Worm (Caenorhabditis elegans) whole organism, early embryonic: ENCODE data around the gene ttbk-5.

ENCODE experiments used
- B0310.2 ChIP-seq: sonication (generic microtip); optimal IDR thresholded peaks from 2 replicates; lab custom pipeline; 2016; ENCODE audit warnings: mild to moderate bottlenecking, missing genetic modification characterization, missing compliant biosample characterization
- F13C5.2 ChIP-seq: sonication (generic microtip); optimal IDR thresholded peaks from 2 replicates; lab custom pipeline; 2017; ENCODE audit warnings: mild to moderate bottlenecking, missing genetic modification characterization, inconsistent platforms, missing compliant biosample characterization
- aly-1 ChIP-seq: sonication (generic microtip); optimal IDR thresholded peaks from 2 replicates; lab custom pipeline; 2016; ENCODE audit warnings: missing genetic modification characterization, missing compliant biosample characterization
- ama-1 ChIP-seq: fragments of 150-350 bp; optimal IDR thresholded peaks from 2 replicates; lab custom pipeline; 2014
- ceh-13 ChIP-seq: fragments of 200-800 bp; sonication (Bioruptor generic); optimal IDR thresholded peaks from 2 replicates; lab custom pipeline; 2018; ENCODE audit warnings: mild to moderate bottlenecking, missing genetic modification characterization, missing compliant biosample characterization
- ceh-36 ChIP-seq: sonication (generic microtip); optimal IDR thresholded peaks from 2 replicates; lab custom pipeline; 2016; ENCODE audit warnings: missing genetic modification characterization, inconsistent platforms, missing compliant biosample characterization
- ets-7 ChIP-seq: sonication (generic microtip); optimal IDR thresholded peaks from 2 replicates; lab custom pipeline; 2016; ENCODE audit warnings: missing genotype, missing genetic modification characterization, missing compliant biosample characterization
- flt-1 ChIP-seq: fragments of 200-800 bp; sonication (Bioruptor generic); IDR thresholded peaks from 2 replicates; pipeline ENCODE4 v1.3.6; 2022; ENCODE audit warnings: missing genetic modification characterization, missing compliant biosample characterization
- hmbx-1 ChIP-seq: sonication (generic microtip); optimal IDR thresholded peaks from 2 replicates; lab custom pipeline; 2016; ENCODE audit warnings: mild to moderate bottlenecking, missing genetic modification characterization, missing compliant biosample characterization
- hmg-4 ChIP-seq: fragments of 200-800 bp; sonication (Bioruptor generic); optimal IDR thresholded peaks from 2 replicates; lab custom pipeline; 2018; ENCODE audit warnings: mild to moderate bottlenecking, missing genetic modification characterization, missing compliant biosample characterization
- hnd-1 ChIP-seq: sonication (generic microtip); optimal IDR thresholded peaks from 2 replicates; lab custom pipeline; 2016; ENCODE audit warnings: missing genetic modification characterization, missing compliant biosample characterization
- pes-1 ChIP-seq: fragments of 200-800 bp; sonication (Bioruptor generic); IDR thresholded peaks from 2 replicates; pipeline ENCODE4 v1.3.6; 2022; ENCODE audit warnings: missing genetic modification reagents, missing genetic modification characterization, missing compliant biosample characterization
- scrt-1 ChIP-seq: fragments of 200-800 bp; sonication (Bioruptor generic); IDR thresholded peaks from 2 replicates; pipeline ENCODE4 v1.3.6; 2022; ENCODE audit warnings: missing genetic modification characterization, missing compliant biosample characterization
- sea-1 ChIP-seq: fragments of 200-800 bp; sonication (Bioruptor generic); conservative IDR thresholded peaks from 2 replicates; pipeline ENCODE4 v1.3.6; 2022; ENCODE audit warnings: missing genetic modification characterization, missing compliant biosample characterization
- tbx-11 ChIP-seq: fragments of 200-800 bp; sonication (Bioruptor generic); IDR thresholded peaks from 2 replicates; pipeline ENCODE4 v1.3.6; 2022; ENCODE audit warnings: missing genetic modification characterization, missing compliant biosample characterization
- tbx-37 ChIP-seq: fragments of 200-800 bp; sonication (Bioruptor generic); conservative IDR thresholded peaks from 2 replicates; pipeline ENCODE4 v1.3.6; 2022; ENCODE audit warnings: missing genetic modification reagents, missing genetic modification characterization, missing compliant biosample characterization
- tra-4 ChIP-seq: sonication (generic microtip); optimal IDR thresholded peaks from 2 replicates; lab custom pipeline; 2017; ENCODE audit warnings: missing genetic modification characterization, missing compliant biosample characterization

The ttbk-5 gene

DNA sequence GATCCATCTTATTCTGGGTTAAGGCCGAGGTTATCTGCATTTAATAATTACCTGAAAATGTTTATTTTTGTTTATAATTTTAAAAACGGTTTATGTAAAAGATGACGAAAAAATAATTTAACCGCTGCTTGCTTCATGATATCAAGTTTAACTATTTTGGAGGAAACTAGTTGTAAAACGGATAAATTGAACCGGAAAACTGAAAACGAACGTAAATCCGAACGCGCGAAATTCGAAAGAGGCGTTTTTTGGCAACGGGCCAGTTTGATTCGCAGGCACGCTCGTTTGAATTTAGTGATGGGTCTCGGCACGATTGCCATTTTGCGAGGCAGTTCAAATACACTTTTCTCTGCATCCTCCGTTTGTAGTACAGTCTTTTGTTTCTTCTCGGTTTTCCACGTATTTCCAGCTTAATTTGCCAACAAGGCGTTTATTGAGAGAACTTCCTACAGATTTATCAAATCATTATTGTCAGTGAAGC is 38.5 kb downstream of the ttbk-5 start, which contains the start of the genes gtbp-1 and K08F4.3:
Gene gtbp-1, minus strand, starts transcription at position 51 of the 481 bp plus-strand sequence.
Gene K08F4.3, plus strand, starts transcription at position 352 of the 481 bp plus-strand sequence.
- no peak for TF ChIP-seq tra-4 (tag; lab: Kevin White, UChicago)
- no peak for TF ChIP-seq pes-1 (GFP tag; lab: Robert Waterston, UW)
- no peak for TF ChIP-seq ets-7
- no peak for TF ChIP-seq ceh-13 (GFP tag; lab: Kevin White, UChicago)
- no peak for TF ChIP-seq ama-1 (lab: Kevin White, UChicago)
- TF ChIP-seq tbx-37 (GFP tag; lab: Robert Waterston, UW), result no peak
- TF ChIP-seq F13C5.2 (tag; lab: Kevin White, UChicago), result no peak
- no peak for TF ChIP-seq hnd-1 (tag; lab: Kevin White, UChicago)
- TF ChIP-seq hmbx-1 (tag; lab: Kevin White, UChicago), result no peak
- TF ChIP-seq B0310.2 (tag; lab: Kevin White, UChicago), result no peak
- no peak for TF ChIP-seq sea-1 (GFP tag; lab: Robert Waterston, UW)
- no peak for TF ChIP-seq aly-1 (tag; lab: Kevin White, UChicago)
- TF ChIP-seq flt-1 (GFP tag; lab: Robert Waterston, UW), result no peak
- no peak for TF ChIP-seq hmg-4 (GFP tag; lab: Kevin White, UChicago)
- TF ChIP-seq tbx-11 (GFP tag; lab: Robert Waterston, UW), result no peak
- TF ChIP-seq scrt-1 (GFP tag; lab: Robert Waterston, UW), result no peak
- TF ChIP-seq ceh-36 (tag; lab: Kevin White, UChicago), result no peak

- no peak for TF ChIP-seq ceh-13 (GFP tag; lab: Kevin White, UChicago)
- TF ChIP-seq ets-7, result no peak
- no peak for TF ChIP-seq pes-1 (GFP tag; lab: Robert Waterston, UW)
- no peak for TF ChIP-seq tbx-11 (GFP tag; lab: Robert Waterston, UW)
- TF ChIP-seq ama-1 (lab: Kevin White, UChicago), result no peak
- TF ChIP-seq B0310.2 (tag; lab: Kevin White, UChicago), result no peak
- no peak for TF ChIP-seq tbx-37 (GFP tag; lab: Robert Waterston, UW)
- TF ChIP-seq F13C5.2 (tag; lab: Kevin White, UChicago), result no peak
- no peak for TF ChIP-seq ceh-36 (tag; lab: Kevin White, UChicago)
- no peak for TF ChIP-seq hnd-1 (tag; lab: Kevin White, UChicago)
- no peak for TF ChIP-seq hmbx-1 (tag; lab: Kevin White, UChicago)
- TF ChIP-seq hmg-4 (GFP tag; lab: Kevin White, UChicago), result no peak
- TF ChIP-seq sea-1 (GFP tag; lab: Robert Waterston, UW), result no peak
- no peak for TF ChIP-seq aly-1 (tag; lab: Kevin White, UChicago)
- TF ChIP-seq flt-1 (GFP tag; lab: Robert Waterston, UW), result no peak
- no peak for TF ChIP-seq scrt-1 (GFP tag; lab: Robert Waterston, UW)
- no peak for TF ChIP-seq tra-4 (tag; lab: Kevin White, UChicago)
These were observed 39.5 kb downstream of the ttbk-5 start, which contains the start of gene glt-3 for ce11 chrIV:10129957-10130356. glt-3 (plus strand) TSS chrIV:10130257.

ce11 chrIV:10135817-10136216 is 45.4 kb downstream of the ttbk-5 start, which contains the start of gene K08F4.5:
K08F4.5 (minus strand) TSS chrIV:10135917.
- TF ChIP-seq ets-7 (no peak), F13C5.2 (tag; lab: Kevin White, UChicago) (no peak), pes-1 (GFP tag; lab: Robert Waterston, UW) (no peak), scrt-1 (GFP tag; lab: Robert Waterston, UW) (no peak), tra-4 (tag; lab: Kevin White, UChicago) (no peak), sea-1 (GFP tag; lab: Robert Waterston, UW) (no peak), tbx-11 (GFP tag; lab: Robert Waterston, UW) (no peak), flt-1 (GFP tag; lab: Robert Waterston, UW) (no peak), B0310.2 (tag; lab: Kevin White, UChicago) (no peak), hmg-4 (GFP tag; lab: Kevin White, UChicago) (no peak), hmbx-1 (tag; lab: Kevin White, UChicago) (no peak), ceh-36 (tag; lab: Kevin White, UChicago) (no peak), ama-1 (lab: Kevin White, UChicago) (no peak), ceh-13 (GFP tag; lab: Kevin White, UChicago) (no peak), hnd-1 (tag; lab: Kevin White, UChicago) (no peak), aly-1 (tag; lab: Kevin White, UChicago) (no peak), tbx-37 (GFP tag; lab: Robert Waterston, UW) (no peak)

- TF ChIP-seq pes-1 (GFP tag; lab: Robert Waterston, UW), result no peak
- no peak for TF ChIP-seq B0310.2 (tag; lab: Kevin White, UChicago)
- no peak for TF ChIP-seq ceh-13 (GFP tag; lab: Kevin White, UChicago)
- TF ChIP-seq aly-1 (tag; lab: Kevin White, UChicago), result no peak
- no peak for TF ChIP-seq hmg-4 (GFP tag; lab: Kevin White, UChicago)
- TF ChIP-seq F13C5.2 (tag; lab: Kevin White, UChicago), result no peak
- no peak for TF ChIP-seq tbx-37 (GFP tag; lab: Robert Waterston, UW)
- TF ChIP-seq tra-4 (tag; lab: Kevin White, UChicago), result no peak
- TF ChIP-seq ama-1 (lab: Kevin White, UChicago), result no peak
- no peak for TF ChIP-seq hmbx-1 (tag; lab: Kevin White, UChicago)
- no peak for TF ChIP-seq flt-1 (GFP tag; lab: Robert Waterston, UW)
- TF ChIP-seq tbx-11 (GFP tag; lab: Robert Waterston, UW), result no peak
- TF ChIP-seq ceh-36 (tag; lab: Kevin White, UChicago), result no peak
- TF ChIP-seq ets-7, result no peak
- TF ChIP-seq sea-1 (GFP tag; lab: Robert Waterston, UW), result no peak
- no peak for TF ChIP-seq scrt-1 (GFP tag; lab: Robert Waterston, UW)
- TF ChIP-seq hnd-1 (tag; lab: Kevin White, UChicago), result no peak
These were observed 47.3 kb downstream of the ttbk-5 start, which contains the start of gene K08F4.12 for ce11 chrIV:10137804-10138203. K08F4.12 (plus strand) TSS chrIV:10138104.

- TF ChIP-seq pes-1 (GFP tag; lab: Robert Waterston, UW) (no peak), B0310.2 (tag; lab: Kevin White, UChicago) (no peak), flt-1 (GFP tag; lab: Robert Waterston, UW) (no peak), scrt-1 (GFP tag; lab: Robert Waterston, UW) (no peak), tbx-11 (GFP tag; lab: Robert Waterston, UW) (no peak), hmg-4 (GFP tag; lab: Kevin White, UChicago) (no peak), ceh-13 (GFP tag; lab: Kevin White, UChicago) (no peak), aly-1 (tag; lab: Kevin White, UChicago) (no peak), ceh-36 (tag; lab: Kevin White, UChicago) (no peak), ama-1 (lab: Kevin White, UChicago) (no peak), sea-1 (GFP tag; lab: Robert Waterston, UW) (no peak), tra-4 (tag; lab: Kevin White, UChicago) (no peak), hnd-1 (tag; lab: Kevin White, UChicago) (no peak), tbx-37 (GFP tag; lab: Robert Waterston, UW) (no peak)
These were observed 49.7 kb downstream of the ttbk-5 start, which contains the start of gene gst-3 for ce11 chrIV:10140143-10140542. gst-3 (minus strand) TSS chrIV:10140243.
